Worm (Caenorhabditis elegans): Measurements from ENCODE around the gene F25E2.2.

The F25E2.2 gene

ce11 chrX:789848-790247, 20.7 kb downstream of the F25E2.2 start (continued):
- TF ChIP-seq F57A8.1 (GFP tag; optimal IDR thresholded peaks at IDR 0.05) (no peak), chd-7 (tag; optimal IDR thresholded peaks at IDR 0.05) (no peak), madf-6 (GFP tag; IDR thresholded peaks at IDR 0.05) (no peak), ztf-25 (GFP tag; IDR thresholded peaks at IDR 0.05) (no peak)

ce11 chrX:787992-788391, 22.6 kb downstream of the F25E2.2 start, which contains the start of gene attf-5:
TSS of gene attf-5 (plus strand) at chrX:788353.
- TF ChIP-seq K12H6.12 (tag; optimal IDR thresholded peaks at IDR 0.05) = no peak
- TF ChIP-seq egl-44 (GFP tag; IDR thresholded peaks at IDR 0.05) = no peak
- peak; percentile 88 for TF ChIP-seq hmg-1.2 (GFP tag; IDR thresholded peaks at IDR 0.05)
- no peak for TF ChIP-seq ceh-91 (GFP tag; IDR thresholded peaks at IDR 0.05)
- TF ChIP-seq F10E7.11 (tag; optimal IDR thresholded peaks at IDR 0.05) = no peak

ce11 chrX:785368-785767, 25.2 kb downstream of the F25E2.2 start:
- peak; percentile 66 for TF ChIP-seq gei-17 (GFP tag; optimal IDR thresholded peaks at IDR 0.05)
- TF ChIP-seq ztf-26 (tag; optimal IDR thresholded peaks at IDR 0.05) = no peak
- TF ChIP-seq hmg-20 (GFP tag; IDR thresholded peaks at IDR 0.05) = no peak
- no peak for TF ChIP-seq ceh-91 (GFP tag; IDR thresholded peaks at IDR 0.05)
- no peak for TF ChIP-seq nhr-90 (tag; optimal IDR thresholded peaks at IDR 0.05)
- no peak for TF ChIP-seq egl-44 (GFP tag; IDR thresholded peaks at IDR 0.05)
- no peak for TF ChIP-seq F57A8.1 (GFP tag; optimal IDR thresholded peaks at IDR 0.05)

- TF ChIP-seq attf-6 (GFP tag; IDR thresholded peaks at IDR 0.05) (no peak), mxl-1 (tag; optimal IDR thresholded peaks at IDR 0.05) (no peak), repo-1 (tag; optimal IDR thresholded peaks at IDR 0.05) (no peak)
These were observed 25.7 kb downstream of the F25E2.2 start, which contains the start of gene T04G9.6 for ce11 chrX:784853-785252. TSS of gene T04G9.6 (minus strand) at chrX:784953.

- TF ChIP-seq F33H1.4 (GFP tag; IDR thresholded peaks at IDR 0.05) (no peak), madf-8 (GFP tag; conservative IDR thresholded peaks at IDR 0.05) (no peak), ztf-25 (GFP tag; IDR thresholded peaks at IDR 0.05) (no peak), rcor-1 (GFP tag; IDR thresholded peaks at IDR 0.05) (no peak), ZK185.1 (tag; optimal IDR thresholded peaks at IDR 0.05; ENCODE audit: poor library complexity, severe bottlenecking) (no peak), ztf-28 (GFP tag; IDR thresholded peaks at IDR 0.05) (no peak), nhr-27 (tag; optimal IDR thresholded peaks at IDR 0.05) (no peak), nhr-120 (GFP tag; IDR thresholded peaks at IDR 0.05) (no peak), nhr-90 (tag; optimal IDR thresholded peaks at IDR 0.05) (no peak)
These were observed 30.6 kb downstream of the F25E2.2 start for ce11 chrX:780027-780426.

ce11 chrX:779259-779658, 31.3 kb downstream of the F25E2.2 start:
- TF ChIP-seq fkh-3 (tag; optimal IDR thresholded peaks at IDR 0.05) (no peak), ceh-40 (GFP tag; IDR thresholded peaks at IDR 0.05) (no peak), tbx-9 (tag; optimal IDR thresholded peaks at IDR 0.05; ENCODE audit: borderline replicate concordance) (no peak), egl-18 (GFP tag; IDR thresholded peaks at IDR 0.05) (no peak), F33H1.4 (GFP tag; IDR thresholded peaks at IDR 0.05) (no peak), hmg-1.2 (GFP tag; IDR thresholded peaks at IDR 0.05) (no peak), let-607 (tag; optimal IDR thresholded peaks at IDR 0.05) (no peak), F52B5.7 (tag; optimal IDR thresholded peaks at IDR 0.05) (no peak), atf-7 (tag; optimal IDR thresholded peaks at IDR 0.05) (no peak), akir-1 (GFP tag; optimal IDR thresholded peaks at IDR 0.05) (no peak), B0035.1 (tag; optimal IDR thresholded peaks at IDR 0.05) (no peak), ccch-3 (GFP tag; optimal IDR thresholded peaks at IDR 0.05) (no peak), F55B11.4 (tag; optimal IDR thresholded peaks at IDR 0.05; ENCODE audit: borderline replicate concordance, insufficient read depth) (no peak), sdz-38 (tag; optimal IDR thresholded peaks at IDR 0.05) (no peak), nfya-2 (GFP tag; IDR thresholded peaks at IDR 0.05) (no peak), attf-5 (GFP tag; optimal IDR thresholded peaks at IDR 0.05) (no peak), lin-40 (tag; optimal IDR thresholded peaks at IDR 0.05) (no peak)

Data from whole organism, young adult.